Fruit fly (Drosophila melanogaster) whole organism, larva: ENCODE results near the gene UbcE2M.
A peak's percentile ranks its signal among the peaks of the same experiment; 100 is the strongest.

ENCODE experiments used
- noc ChIP-seq: fragments of 200-800 bp; sonication (Bioruptor generic); optimal IDR thresholded peaks from 3 replicates; lab custom pipeline; 2019; ENCODE audit warnings: missing biosample characterization, mild to moderate bottlenecking, missing genetic modification characterization, moderate library complexity

UbcE2M gene

dm6 chr3L:8185263-8186227 lies 12.2 kb downstream of the UbcE2M start:
- peak; percentile 91 for TF ChIP-seq noc (tag; lab: Kevin White, UChicago)

dm6 chr3L:8180464-8181137 lies 17.2 kb downstream of the UbcE2M start, which contains the start of the genes mthl7 and Uxs:
Gene mthl7 (minus strand): TSS chr3L:8180514.
Gene Uxs (plus strand): TSS chr3L:8180923.
- no peak for TF ChIP-seq noc (tag; lab: Kevin White, UChicago)

- peak; percentile 52 for TF ChIP-seq noc (tag; lab: Kevin White, UChicago)
These were observed 19.8 kb downstream of the UbcE2M start, which contains the start of gene Nmt for dm6 chr3L:8177795-8178564. Gene Nmt (minus strand): TSS chr3L:8178429.

dm6 chr3L:8175818-8176217 lies 22.0 kb downstream of the UbcE2M start, which contains the start of gene RecQ4:
Gene RecQ4 (minus strand): TSS chr3L:8175978.
- TF ChIP-seq noc (tag; lab: Kevin White, UChicago) = no peak

- no peak for TF ChIP-seq noc (tag; lab: Kevin White, UChicago)
These were observed 32.4 kb downstream of the UbcE2M start, which contains the start of gene CG13675 for dm6 chr3L:8165436-8165835. Gene CG13675 (minus strand): TSS chr3L:8165518.

dm6 chr3L:8159724-8160422 lies 37.9 kb downstream of the UbcE2M start, which contains the start of gene CG43886:
Gene CG43886 (minus strand): TSS chr3L:8159774.
- TF ChIP-seq noc (tag; lab: Kevin White, UChicago) = no peak

- no peak for TF ChIP-seq noc (tag; lab: Kevin White, UChicago)
These were observed 38.9 kb downstream of the UbcE2M start, which contains the start of gene CG42445 for dm6 chr3L:8158715-8159380. Gene CG42445 (minus strand): TSS chr3L:8158900.

dm6 chr3L:8157079-8157478 lies 40.7 kb downstream of the UbcE2M start:
- TF ChIP-seq noc (tag; lab: Kevin White, UChicago) = no peak

- TF ChIP-seq noc (tag; lab: Kevin White, UChicago) = no peak
These were observed 41.6 kb downstream of the UbcE2M start for dm6 chr3L:8156199-8156598.

- TF ChIP-seq noc (tag; lab: Kevin White, UChicago) = no peak
These were observed 42.5 kb downstream of the UbcE2M start for dm6 chr3L:8155324-8155723.

dm6 chr3L:8154544-8154943 lies 43.2 kb downstream of the UbcE2M start:
- no peak for TF ChIP-seq noc (tag; lab: Kevin White, UChicago)

- no peak for TF ChIP-seq noc (tag; lab: Kevin White, UChicago)
These were observed 44.4 kb downstream of the UbcE2M start for dm6 chr3L:8153206-8153996.

- peak; percentile 3 for TF ChIP-seq noc (tag; lab: Kevin White, UChicago)
These were observed 46.0 kb downstream of the UbcE2M start, which contains the start of gene CG13676 for dm6 chr3L:8151727-8152199. Gene CG13676 (minus strand): TSS chr3L:8151813.
